Fruit fly (Drosophila melanogaster): ENCODE results near the gene CG42359.

The CG42359 gene

dm6 chr3R:19118505-19119138 lies 43.5 kb downstream of the CG42359 start (continued):
- TF ChIP-seq CG8388 (GFP tag; optimal IDR thresholded peaks at IDR 0.05), result no peak
- no peak for TF ChIP-seq Scr (GFP tag; IDR thresholded peaks at IDR 0.05; ENCODE audit: partially characterized antibody)
- TF ChIP-seq ac (GFP tag; optimal IDR thresholded peaks at IDR 0.05), result no peak
- no peak for TF ChIP-seq ash1 (GFP tag; optimal IDR thresholded peaks at IDR 0.05)
- no peak for TF ChIP-seq CG2129 (GFP tag; IDR thresholded peaks at IDR 0.05; ENCODE audit: partially characterized antibody)
- peak; percentile 40 for TF ChIP-seq CG10979 (tag; optimal IDR thresholded peaks at IDR 0.05)
- TF ChIP-seq CG6854 (GFP tag; optimal IDR thresholded peaks at IDR 0.05), result no peak
- TF ChIP-seq CG6765 (GFP tag; optimal IDR thresholded peaks at IDR 0.05), result no peak
- 0 out of 2 replicates have a peak, but pooled peaks have one; percentile 30 for TF ChIP-seq CG4404 (GFP tag; IDR thresholded peaks at IDR 0.05)
- no peak for TF ChIP-seq CG17186 (GFP tag; optimal IDR thresholded peaks at IDR 0.05)
- no peak for TF ChIP-seq usp (GFP tag; optimal IDR thresholded peaks at IDR 0.05)
- peak; percentile 17 for TF ChIP-seq CG14710 (tag; optimal IDR thresholded peaks at IDR 0.05)
- no peak for TF ChIP-seq hth (optimal IDR thresholded peaks at IDR 0.05)
- TF ChIP-seq CG42726 (GFP tag; IDR thresholded peaks at IDR 0.05; ENCODE audit: partially characterized antibody), result no peak
- no peak for TF ChIP-seq CrebB (tag; optimal IDR thresholded peaks at IDR 0.05)
- no peak for TF ChIP-seq CG30403 (GFP tag; optimal IDR thresholded peaks at IDR 0.05)
- 0 out of 2 replicates have a peak, but pooled peaks have one; percentile 29 for TF ChIP-seq CG14014 (GFP tag; IDR thresholded peaks at IDR 0.05)
- no peak for TF ChIP-seq Sin3A (optimal IDR thresholded peaks at IDR 0.05)
- no peak for TF ChIP-seq stc (GFP tag; IDR thresholded peaks at IDR 0.05)
- peak; percentile 76 for TF ChIP-seq CG1603 (tag; optimal IDR thresholded peaks at IDR 0.05)
- TF ChIP-seq crp (GFP tag; optimal IDR thresholded peaks at IDR 0.05), result no peak
- TF ChIP-seq MESR4 (GFP tag; optimal IDR thresholded peaks at IDR 0.05), result no peak
- TF ChIP-seq CG6791 (GFP tag; IDR thresholded peaks at IDR 0.05; ENCODE audit: partially characterized antibody), result no peak
- TF ChIP-seq CG11398 (GFP tag; optimal IDR thresholded peaks at IDR 0.05), result no peak
- no peak for TF ChIP-seq maf-S (GFP tag; optimal IDR thresholded peaks at IDR 0.05)
- TF ChIP-seq cato (GFP tag; optimal IDR thresholded peaks at IDR 0.05; ENCODE audit: borderline replicate concordance), result no peak
- 0 out of 2 replicates have a peak, but pooled peaks have one; percentile 25 for TF ChIP-seq Gsc (GFP tag; IDR thresholded peaks at IDR 0.05)
- TF ChIP-seq mld (GFP tag; IDR thresholded peaks at IDR 0.05; ENCODE audit: partially characterized antibody), result no peak
- TF ChIP-seq CG8765 (GFP tag; IDR thresholded peaks at IDR 0.05), result no peak
- TF ChIP-seq sisA (GFP tag; IDR thresholded peaks at IDR 0.05), result peak; percentile 77
- TF ChIP-seq Hr51 (GFP tag; optimal IDR thresholded peaks at IDR 0.05), result no peak
- no peak for TF ChIP-seq CG4707 (GFP tag; optimal IDR thresholded peaks at IDR 0.05)
- TF ChIP-seq fu2 (GFP tag; optimal IDR thresholded peaks at IDR 0.05), result no peak
- no peak for TF ChIP-seq CG9437 (GFP tag; optimal IDR thresholded peaks at IDR 0.05)
- TF ChIP-seq CG16779 (GFP tag; IDR thresholded peaks at IDR 0.05), result no peak
- TF ChIP-seq Elba2 (GFP tag; optimal IDR thresholded peaks at IDR 0.05), result no peak
- peak; percentile 11 for TF ChIP-seq ATbp (GFP tag; optimal IDR thresholded peaks at IDR 0.05)
- TF ChIP-seq Nf-YC (tag; optimal IDR thresholded peaks at IDR 0.05), result no peak
- no peak for TF ChIP-seq Sry-β (GFP tag; optimal IDR thresholded peaks at IDR 0.05)
- peak; percentile 53; the same call in 1 of the 3 replicates for TF ChIP-seq H15 (GFP tag; IDR thresholded peaks at IDR 0.05)
- TF ChIP-seq dimm (GFP tag; IDR thresholded peaks at IDR 0.05), result no peak
- 0 out of 2 replicates have a peak, but pooled peaks have one; percentile 48 for TF ChIP-seq CG32772 (GFP tag; IDR thresholded peaks at IDR 0.05)
- TF ChIP-seq CG7357 (GFP tag; IDR thresholded peaks at IDR 0.05), result peak; percentile 58; the same call in 2 of the 3 replicates
- no peak for TF ChIP-seq btn (GFP tag; optimal IDR thresholded peaks at IDR 0.05)
- no peak for TF ChIP-seq CG10565 (GFP tag; optimal IDR thresholded peaks at IDR 0.05)
- no peak for TF ChIP-seq CG13775 (GFP tag; optimal IDR thresholded peaks at IDR 0.05)
- no peak for TF ChIP-seq ftz-f1 (GFP tag; optimal IDR thresholded peaks at IDR 0.05)
- no peak for TF ChIP-seq Doc2 (GFP tag; IDR thresholded peaks at IDR 0.05)
- TF ChIP-seq CG11456 (GFP tag; IDR thresholded peaks at IDR 0.05), result peak; percentile 72; the same call in 2 of the 3 replicates
- no peak for TF ChIP-seq CG5180 (GFP tag; optimal IDR thresholded peaks at IDR 0.05)
